Fruit fly (Drosophila melanogaster) whole organism, embryonic: ENCODE measurements around the gene Grik.

Experiments used
- Atf6 ChIP-seq: fragments of 200-800 bp; sonication (Bioruptor generic); IDR thresholded peaks from 2 replicates; pipeline ENCODE4 v1.3.6; 2022; ENCODE audit warnings: missing biosample characterization, missing genetic modification characterization
- CG10267 ChIP-seq: fragments of 200-800 bp; sonication (Bioruptor generic); optimal IDR thresholded peaks from 2 replicates; lab custom pipeline; 2018; ENCODE audit warnings: missing biosample characterization, mild to moderate bottlenecking, missing genetic modification characterization, moderate library complexity
- CG11093 ChIP-seq: fragments of 200-800 bp; sonication (Bioruptor generic); IDR thresholded peaks from 3 replicates; pipeline ENCODE4 v1.3.6; 2022; ENCODE audit warnings: missing biosample characterization, missing genetic modification characterization
- CG12104 ChIP-seq: fragments of 200-800 bp; sonication (Bioruptor generic); optimal IDR thresholded peaks from 3 replicates; lab custom pipeline; 2016; ENCODE audit warnings: missing biosample characterization, missing genetic modification characterization
- CG12769 ChIP-seq: fragments of 200-800 bp; sonication (Bioruptor generic); optimal IDR thresholded peaks from 2 replicates; lab custom pipeline; 2019; ENCODE audit warnings: missing biosample characterization, mild to moderate bottlenecking, missing genetic modification characterization, moderate library complexity
- CG13123 ChIP-seq: fragments of 200-800 bp; sonication (Bioruptor generic); optimal IDR thresholded peaks from 2 replicates; lab custom pipeline; 2016; ENCODE audit warnings: missing biosample characterization, missing genetic modification characterization
- CG13424 ChIP-seq: fragments of 200-800 bp; sonication (Bioruptor generic); optimal IDR thresholded peaks from 2 replicates; lab custom pipeline; 2019; ENCODE audit warnings: missing biosample characterization, mild to moderate bottlenecking, missing genetic modification characterization, moderate library complexity
- CG13894 ChIP-seq: fragments of 200-800 bp; sonication (Bioruptor generic); optimal IDR thresholded peaks from 3 replicates; lab custom pipeline; 2018; ENCODE audit warnings: missing biosample characterization, mild to moderate bottlenecking, missing genetic modification characterization, moderate library complexity
- CG14050 ChIP-seq: fragments of 200-800 bp; sonication (Bioruptor generic); IDR thresholded peaks from 3 replicates; pipeline ENCODE4 v1.3.6; 2022; ENCODE audit warnings: missing biosample characterization, missing genetic modification characterization
- CG14710 ChIP-seq: fragments of 200-800 bp; sonication (Bioruptor generic); optimal IDR thresholded peaks from 3 replicates; lab custom pipeline; 2019; ENCODE audit warnings: missing biosample characterization, mild to moderate bottlenecking, missing genetic modification characterization, moderate library complexity
- CG15514 ChIP-seq: fragments of 200-800 bp; sonication (Bioruptor generic); optimal IDR thresholded peaks from 3 replicates; lab custom pipeline; 2017; ENCODE audit warnings: missing biosample characterization, missing genetic modification characterization, mild to moderate bottlenecking, moderate library complexity, missing genetic modification reagents
- CG1647 ChIP-seq: fragments of 200-800 bp; sonication (Bioruptor generic); optimal IDR thresholded peaks from 3 replicates; lab custom pipeline; 2016; ENCODE audit warnings: missing biosample characterization, missing genetic modification characterization
- CG17385 ChIP-seq: fragments of 200-800 bp; sonication (Bioruptor generic); optimal IDR thresholded peaks from 3 replicates; lab custom pipeline; 2018; ENCODE audit warnings: missing biosample characterization, mild to moderate bottlenecking, missing genetic modification characterization
- CG1792 ChIP-seq: fragments of 200-800 bp; sonication (Bioruptor generic); optimal IDR thresholded peaks from 2 replicates; lab custom pipeline; 2016; ENCODE audit warnings: missing biosample characterization, missing genetic modification characterization
- CG1832 ChIP-seq: fragments of 200-800 bp; sonication (Bioruptor generic); optimal IDR thresholded peaks from 2 replicates; lab custom pipeline; 2017; ENCODE audit warnings: missing biosample characterization, mild to moderate bottlenecking, missing genetic modification characterization, inconsistent platforms
- CG2120 ChIP-seq: fragments of 200-800 bp; sonication (Bioruptor generic); optimal IDR thresholded peaks from 3 replicates; lab custom pipeline; 2016; ENCODE audit warnings: missing biosample characterization, missing genetic modification characterization
- CG30403 ChIP-seq: fragments of 200-800 bp; sonication (Bioruptor generic); optimal IDR thresholded peaks from 3 replicates; lab custom pipeline; 2016; ENCODE audit warnings: missing biosample characterization, missing genetic modification characterization
- CG30431 ChIP-seq: fragments of 200-800 bp; sonication (Bioruptor generic); optimal IDR thresholded peaks from 2 replicates; lab custom pipeline; 2017; ENCODE audit warnings: missing biosample characterization, missing genetic modification characterization
- CG6254 ChIP-seq: fragments of 200-800 bp; sonication (Bioruptor generic); optimal IDR thresholded peaks from 3 replicates; lab custom pipeline; 2017; ENCODE audit warnings: mild to moderate bottlenecking, missing biosample characterization, missing genetic modification reagents, missing genetic modification characterization
- CG7839 ChIP-seq: fragments of 200-800 bp; sonication (Bioruptor generic); optimal IDR thresholded peaks from 3 replicates; lab custom pipeline; 2018; ENCODE audit warnings: missing biosample characterization, mild to moderate bottlenecking, missing genetic modification characterization, moderate library complexity
- Camta ChIP-seq: fragments of 200-800 bp; sonication (Bioruptor generic); optimal IDR thresholded peaks from 2 replicates; lab custom pipeline; 2016; ENCODE audit warnings: missing biosample characterization, missing genetic modification characterization
- CoRest ChIP-seq: fragments of 200-800 bp; sonication (Bioruptor generic); optimal IDR thresholded peaks from 3 replicates; lab custom pipeline; 2018; ENCODE audit warnings: missing biosample characterization, mild to moderate bottlenecking, missing genetic modification characterization, moderate library complexity
- ERR ChIP-seq: fragments of 200-800 bp; sonication (Bioruptor generic); optimal IDR thresholded peaks from 2 replicates; lab custom pipeline; 2016; ENCODE audit warnings: missing biosample characterization, missing genetic modification characterization
- Ets65A ChIP-seq: fragments of 200-800 bp; sonication (Bioruptor generic); peaks from one replicate; lab custom pipeline; 2016; ENCODE audit warnings: missing biosample characterization, missing genetic modification characterization
- Fer1 ChIP-seq: fragments of 200-800 bp; sonication (Bioruptor generic); optimal IDR thresholded peaks from 2 replicates; lab custom pipeline; 2017; ENCODE audit warnings: missing biosample characterization, mild to moderate bottlenecking, missing genetic modification characterization
- HmgD ChIP-seq: fragments of 200-800 bp; sonication (Bioruptor generic); optimal IDR thresholded peaks from 3 replicates; lab custom pipeline; 2016; ENCODE audit warnings: missing biosample characterization, missing genetic modification characterization
- Hmr ChIP-seq: fragments of 200-800 bp; sonication (Bioruptor generic); optimal IDR thresholded peaks from 3 replicates; lab custom pipeline; 2017; ENCODE audit warnings: mild to moderate bottlenecking, missing biosample characterization, missing genetic modification reagents, missing genetic modification characterization
- MBD-R2 ChIP-seq: fragments of 200-800 bp; sonication (Bioruptor generic); IDR thresholded peaks from 2 replicates; pipeline ENCODE4 v1.3.6; 2022; ENCODE audit warnings: missing biosample characterization, missing genetic modification characterization
- Med ChIP-seq: fragments of 200-800 bp; sonication (Bioruptor generic); peaks from one replicate; lab custom pipeline; 2016; ENCODE audit warnings: missing biosample characterization, missing genetic modification characterization, mild to moderate bottlenecking, inconsistent platforms, moderate library complexity
- Meics ChIP-seq: fragments of 200-800 bp; sonication (Bioruptor generic); optimal IDR thresholded peaks from 2 replicates; lab custom pipeline; 2017; ENCODE audit warnings: missing biosample characterization, mild to moderate bottlenecking, missing genetic modification characterization
- Nf-YA ChIP-seq: fragments of 200-800 bp; sonication (Bioruptor generic); IDR thresholded peaks from 2 replicates; pipeline ENCODE4 v1.3.6; 2022; ENCODE audit warnings: missing biosample characterization, missing genetic modification characterization
- NfI ChIP-seq: fragments of 200-800 bp; sonication (Bioruptor generic); optimal IDR thresholded peaks from 3 replicates; lab custom pipeline; 2018; ENCODE audit warnings: missing biosample characterization, mild to moderate bottlenecking, missing genetic modification characterization, moderate library complexity
- Spps ChIP-seq: fragments of 200-800 bp; sonication (Bioruptor generic); optimal IDR thresholded peaks from 2 replicates; lab custom pipeline; 2018; ENCODE audit warnings: missing biosample characterization, mild to moderate bottlenecking, missing genetic modification characterization
- disco-r ChIP-seq: fragments of 200-800 bp; sonication (Bioruptor generic); optimal IDR thresholded peaks from 2 replicates; lab custom pipeline; 2016; ENCODE audit warnings: missing biosample characterization, missing genetic modification characterization
- dmrt99B ChIP-seq: fragments of 200-800 bp; sonication (Bioruptor generic); optimal IDR thresholded peaks from 2 replicates; lab custom pipeline; 2018; ENCODE audit warnings: missing biosample characterization, mild to moderate bottlenecking, missing genetic modification characterization, moderate library complexity
- eve ChIP-seq, 2 experiments: fragments of >200 bp; optimal IDR thresholded peaks; 2 replicates each; lab custom pipeline; 2017; ENCODE audit warnings: missing biosample characterization in 2 of 2, missing genetic modification characterization in 2 of 2
- her ChIP-seq: fragments of 200-800 bp; sonication (Bioruptor generic); optimal IDR thresholded peaks from 2 replicates; lab custom pipeline; 2016; ENCODE audit warnings: missing biosample characterization, missing genetic modification characterization
- hkb ChIP-seq, 2 experiments: fragments of 200-800 bp in 1 of 2; fragments of >200 bp in 1 of 2; sonication (Bioruptor generic) in 1 of 2; IDR thresholded peaks in 1 of 2; optimal IDR thresholded peaks in 1 of 2; 2 replicates each; pipeline versions ENCODE4 v1.3.6 to Lab custom; 2017 to 2022; ENCODE audit warnings: missing biosample characterization in 1 of 2, missing genetic modification characterization in 1 of 2
- lab ChIP-seq: fragments of 200-800 bp; sonication (Bioruptor generic); optimal IDR thresholded peaks from 3 replicates; lab custom pipeline; 2017; ENCODE audit warnings: missing biosample characterization, missing genetic modification characterization, mild to moderate bottlenecking, moderate library complexity, missing genetic modification reagents
- maf-S ChIP-seq: fragments of 200-800 bp; sonication (Bioruptor generic); optimal IDR thresholded peaks from 2 replicates; lab custom pipeline; 2016; ENCODE audit warnings: missing biosample characterization, missing genetic modification characterization
- onecut ChIP-seq: fragments of 200-800 bp; sonication (Bioruptor generic); IDR thresholded peaks from 2 replicates; pipeline ENCODE4 v1.3.6; 2022; ENCODE audit warnings: missing biosample characterization, missing genetic modification characterization
- phol ChIP-seq: fragments of 200-800 bp; sonication (Bioruptor generic); optimal IDR thresholded peaks from 3 replicates; lab custom pipeline; 2018; ENCODE audit warnings: missing biosample characterization, mild to moderate bottlenecking, missing genetic modification characterization, moderate library complexity
- pnt ChIP-seq: fragments of 200-800 bp; sonication (Bioruptor generic); optimal IDR thresholded peaks from 3 replicates; lab custom pipeline; 2016; ENCODE audit warnings: missing biosample characterization, missing genetic modification characterization
- row ChIP-seq: fragments of 200-800 bp; sonication (Bioruptor generic); IDR thresholded peaks from 3 replicates; pipeline ENCODE4 v1.3.6; 2022; ENCODE audit warnings: missing biosample characterization, missing genetic modification characterization
- sens ChIP-seq: fragments of 200-800 bp; sonication (Bioruptor generic); peaks from one replicate; lab custom pipeline; 2016; ENCODE audit warnings: missing biosample characterization, missing genetic modification characterization
- slbo ChIP-seq: fragments of 200-800 bp; sonication (Bioruptor generic); IDR thresholded peaks from 2 replicates; pipeline ENCODE4 v1.3.6; 2022; ENCODE audit warnings: missing biosample characterization, missing genetic modification characterization
- vfl ChIP-seq: fragments of 200-800 bp; sonication (Bioruptor generic); optimal IDR thresholded peaks from 2 replicates; lab custom pipeline; 2016; ENCODE audit warnings: missing biosample characterization, missing genetic modification characterization
- zen ChIP-seq: fragments of 200-800 bp; sonication (Bioruptor generic); optimal IDR thresholded peaks from 3 replicates; lab custom pipeline; 2018; ENCODE audit warnings: missing biosample characterization, mild to moderate bottlenecking, missing genetic modification characterization, moderate library complexity

The Grik gene

dm6 chr3R:20955932-20956636, 54.3 kb downstream of the Grik start (continued):
- 0 out of 2 replicates have a peak, but pooled peaks have one; percentile 3 for TF ChIP-seq slbo (GFP tag; lab: Robert Waterston, UW)
- peak; percentile 2 for TF ChIP-seq CoRest (tag; lab: Kevin White, UChicago)
- peak; percentile 1 for TF ChIP-seq Meics (GFP tag; lab: Kevin White, UChicago)
- TF ChIP-seq Atf6 (GFP tag; lab: Robert Waterston, UW): 0 out of 2 replicates have a peak, but pooled peaks have one; percentile 19
- peak; percentile 95 for TF ChIP-seq onecut (GFP tag; lab: Robert Waterston, UW)
- peak; percentile 51 for TF ChIP-seq CG2120
- TF ChIP-seq CG11093 (GFP tag; lab: Robert Waterston, UW): 0 out of 3 replicates have a peak, but pooled peaks have one; percentile 24
- peak; percentile 7 for TF ChIP-seq CG12769 (tag; lab: Kevin White, UChicago)
- peak; percentile 52 for TF ChIP-seq Fer1 (GFP tag; lab: Kevin White, UChicago)
- TF ChIP-seq CG6254: no peak
- TF ChIP-seq Med (GFP tag; lab: Kevin White, UChicago): peak; percentile 85
- peak; percentile 9; the same call in 1 of the 2 replicates for TF ChIP-seq MBD-R2 (GFP tag; lab: Robert Waterston, UW)
- peak; percentile 65 for TF ChIP-seq sens (GFP tag; lab: Kevin White, UChicago)
- peak; percentile 63 for TF ChIP-seq lab (GFP tag; lab: Kevin White, UChicago)
- TF ChIP-seq pnt (GFP tag; lab: Kevin White, UChicago): no peak
- TF ChIP-seq hkb (optimal IDR thresholded peaks at IDR 0.05; lab: Kevin White, UChicago): no peak
- no peak for TF ChIP-seq hkb (GFP tag; IDR thresholded peaks at IDR 0.05; lab: Robert Waterston, UW)
- peak; percentile 1 for TF ChIP-seq CG15514
- TF ChIP-seq maf-S (GFP tag; lab: Kevin White, UChicago): no peak
- peak; percentile 0 for TF ChIP-seq CG17385
- peak; percentile 29 for TF ChIP-seq Ets65A (GFP tag; lab: Kevin White, UChicago)
- TF ChIP-seq row (GFP tag; lab: Robert Waterston, UW): peak; percentile 40
- TF ChIP-seq CG13424 (tag; lab: Kevin White, UChicago): peak; percentile 22
- peak; percentile 18 for TF ChIP-seq NfI
- TF ChIP-seq eve (GFP tag; optimal IDR thresholded peaks at IDR 0.05; lab: Kevin White, UChicago): peak in 1 of 2 experiments; percentile 68
- no peak for TF ChIP-seq vfl (GFP tag; lab: Kevin White, UChicago)
- no peak for TF ChIP-seq Nf-YA (GFP tag; lab: Robert Waterston, UW)
- TF ChIP-seq dmrt99B: peak; percentile 35
- no peak for TF ChIP-seq CG1647 (GFP tag; lab: Kevin White, UChicago)
- TF ChIP-seq CG30403 (GFP tag; lab: Kevin White, UChicago): peak; percentile 2
- TF ChIP-seq CG1832: no peak
- TF ChIP-seq CG14050: no peak
- no peak for TF ChIP-seq CG1792 (GFP tag; lab: Kevin White, UChicago)
- no peak for TF ChIP-seq CG13123 (GFP tag; lab: Kevin White, UChicago)
- TF ChIP-seq Hmr: peak; percentile 30
- no peak for TF ChIP-seq Spps (tag; lab: Kevin White, UChicago)
- TF ChIP-seq CG13894 (tag; lab: Kevin White, UChicago): peak; percentile 88

dm6 chr3R:20956875-20957874, 55.4 kb downstream of the Grik start:
- TF ChIP-seq HmgD (GFP tag; lab: Kevin White, UChicago): peak; percentile 51
- TF ChIP-seq zen: peak; percentile 58
- TF ChIP-seq CG14710: peak; percentile 84
- peak; percentile 89 for TF ChIP-seq CG7839 (tag; lab: Kevin White, UChicago)
- TF ChIP-seq disco-r (GFP tag; lab: Kevin White, UChicago): peak; percentile 60
- TF ChIP-seq phol (tag; lab: Kevin White, UChicago): peak; percentile 91
- TF ChIP-seq sens (GFP tag; lab: Kevin White, UChicago): peak; percentile 94
- peak; percentile 60 for TF ChIP-seq her (GFP tag; lab: Kevin White, UChicago)
- TF ChIP-seq CG30431: peak; percentile 73
- peak; percentile 44 for TF ChIP-seq ERR (GFP tag; lab: Kevin White, UChicago)
- TF ChIP-seq Camta: peak; percentile 63
- TF ChIP-seq CG10267 (tag; lab: Kevin White, UChicago): peak; percentile 79
- TF ChIP-seq CG12104 (GFP tag; lab: Kevin White, UChicago): peak; percentile 95
